Fruit fly (Drosophila melanogaster) Kc167 (cell line): Measurements from ENCODE around the gene armi.

Experiments
- Myc ChIP-seq: fragments of >200 bp; optimal IDR thresholded peaks from 2 replicates; lab custom pipeline; 2017; ENCODE audit warnings: missing external identifiers
- Sin3A ChIP-seq: fragments of >200 bp; optimal IDR thresholded peaks from 2 replicates; lab custom pipeline; 2018; ENCODE audit warnings: missing external identifiers
- h ChIP-seq: fragments of >200 bp; optimal IDR thresholded peaks from 3 replicates; lab custom pipeline; 2018; ENCODE audit warnings: missing external identifiers
- ttk ChIP-seq: sonication (Bioruptor generic); optimal IDR thresholded peaks from 2 replicates; lab custom pipeline; 2017; ENCODE audit warnings: missing external identifiers

DNA sequence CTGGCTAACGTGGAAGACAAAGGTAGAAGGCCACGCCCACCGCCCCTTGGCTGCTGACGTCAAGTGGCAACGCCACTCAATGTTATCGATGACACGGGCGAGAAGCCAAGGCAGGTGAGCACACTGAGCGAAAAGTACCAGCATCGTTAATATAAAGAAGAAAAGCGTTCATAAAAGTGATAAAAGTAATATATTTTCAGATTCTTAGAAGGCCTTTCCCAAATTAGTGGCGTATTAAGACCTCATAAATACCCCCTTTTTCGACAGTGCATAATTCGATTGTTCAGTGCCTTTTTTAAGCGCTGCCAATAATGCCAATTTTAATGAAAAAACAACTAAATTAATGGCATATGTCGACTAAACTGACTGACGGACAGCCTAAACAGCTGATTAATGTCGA lies 11.4 kb upstream of the armi start:
- no peak for TF ChIP-seq h (lab: Kevin White, UChicago)
- TF ChIP-seq Sin3A (lab: Kevin White, UChicago): no peak
- no peak for TF ChIP-seq ttk (lab: Kevin White, UChicago)
- no peak for TF ChIP-seq Myc (lab: Kevin White, UChicago)
